Worm (Caenorhabditis elegans) whole organism, young adult: ENCODE measurements around the gene F11A5.9.

ENCODE experiments used
- B0035.1 ChIP-seq: sonication (generic microtip); optimal IDR thresholded peaks from 2 replicates; lab custom pipeline; 2016; ENCODE audit warnings: missing genetic modification characterization, mild to moderate bottlenecking, missing compliant biosample characterization, missing genotype, missing genetic modification reagents
- C06A6.2 ChIP-seq: fragments of 200-800 bp; sonication (Bioruptor generic); conservative IDR thresholded peaks from 2 replicates; pipeline ENCODE4 v1.3.6; 2022; ENCODE audit warnings: missing genetic modification characterization, missing compliant biosample characterization
- F10E7.11 ChIP-seq: sonication (generic microtip); optimal IDR thresholded peaks from 2 replicates; lab custom pipeline; 2017; ENCODE audit warnings: mild to moderate bottlenecking, missing genetic modification characterization, moderate library complexity, missing compliant biosample characterization
- F22D6.2 ChIP-seq: sonication (generic microtip); optimal IDR thresholded peaks from 2 replicates; lab custom pipeline; 2016; ENCODE audit warnings: mild to moderate bottlenecking, missing genetic modification characterization, missing compliant biosample characterization
- F33H1.4 ChIP-seq: fragments of 200-800 bp; sonication (Bioruptor generic); IDR thresholded peaks from 2 replicates; pipeline ENCODE4 v1.3.6; 2022; ENCODE audit warnings: missing genetic modification reagents, missing genetic modification characterization, missing compliant biosample characterization
- F52B5.7 ChIP-seq: sonication (generic microtip); optimal IDR thresholded peaks from 2 replicates; lab custom pipeline; 2016; ENCODE audit warnings: mild to moderate bottlenecking, missing genetic modification characterization, missing compliant biosample characterization
- F55B11.4 ChIP-seq: sonication (generic microtip); optimal IDR thresholded peaks from 2 replicates; lab custom pipeline; 2016; ENCODE audit warnings: missing compliant biosample characterization, missing genetic modification characterization, borderline replicate concordance; ENCODE audit not compliant: insufficient read depth
- T26A5.8 ChIP-seq: sonication (generic microtip); optimal IDR thresholded peaks from 2 replicates; lab custom pipeline; 2016; ENCODE audit warnings: missing genetic modification characterization, missing compliant biosample characterization
- ZK185.1 ChIP-seq: sonication (generic microtip); optimal IDR thresholded peaks from 2 replicates; lab custom pipeline; 2016; ENCODE audit warnings: mild to moderate bottlenecking, missing genetic modification characterization, missing compliant biosample characterization; ENCODE audit not compliant: poor library complexity, severe bottlenecking
- akir-1 ChIP-seq: fragments of 200-800 bp; sonication (Bioruptor generic); optimal IDR thresholded peaks from 2 replicates; lab custom pipeline; 2018; ENCODE audit warnings: mild to moderate bottlenecking, missing genetic modification characterization, moderate library complexity, missing compliant biosample characterization
- athp-1 ChIP-seq: sonication (generic microtip); optimal IDR thresholded peaks from 2 replicates; lab custom pipeline; 2017; ENCODE audit warnings: mild to moderate bottlenecking, missing genetic modification characterization, missing compliant biosample characterization
- bed-2 ChIP-seq: fragments of 200-800 bp; sonication (Bioruptor generic); IDR thresholded peaks from 2 replicates; pipeline ENCODE4 v1.3.6; 2022; ENCODE audit warnings: missing genetic modification reagents, missing genetic modification characterization, missing compliant biosample characterization
- ccch-3 ChIP-seq: fragments of 200-800 bp; sonication (Bioruptor generic); optimal IDR thresholded peaks from 2 replicates; lab custom pipeline; 2018; ENCODE audit warnings: mild to moderate bottlenecking, missing genetic modification characterization, missing compliant biosample characterization
- ceh-79 ChIP-seq: sonication (generic microtip); optimal IDR thresholded peaks from 2 replicates; lab custom pipeline; 2017; ENCODE audit warnings: mild to moderate bottlenecking, missing genetic modification characterization, missing compliant biosample characterization
- him-1 ChIP-seq: sonication (generic microtip); optimal IDR thresholded peaks from 2 replicates; lab custom pipeline; 2016; ENCODE audit warnings: missing genotype, missing genetic modification reagents, missing genetic modification characterization, missing compliant biosample characterization
- hlh-12 ChIP-seq: sonication (generic microtip); optimal IDR thresholded peaks from 2 replicates; lab custom pipeline; 2016; ENCODE audit warnings: missing genetic modification characterization, missing compliant biosample characterization
- hsf-1 ChIP-seq: fragments of 200-800 bp; sonication (Bioruptor generic); IDR thresholded peaks from 2 replicates; pipeline ENCODE4 v1.3.6; 2022; ENCODE audit warnings: missing genetic modification reagents, missing genetic modification characterization, missing compliant biosample characterization
- lag-1 ChIP-seq: fragments of 200-800 bp; sonication (Bioruptor generic); IDR thresholded peaks from 2 replicates; pipeline ENCODE4 v1.3.6; 2022; ENCODE audit warnings: missing genetic modification reagents, missing genetic modification characterization, missing compliant biosample characterization
- let-526 ChIP-seq: fragments of 200-800 bp; sonication (Bioruptor generic); IDR thresholded peaks from 2 replicates; pipeline ENCODE4 v1.3.6; 2022; ENCODE audit warnings: missing genetic modification reagents, missing genetic modification characterization, missing compliant biosample characterization
- lir-1 ChIP-seq: fragments of 200-800 bp; sonication (Bioruptor generic); conservative IDR thresholded peaks from 2 replicates; pipeline ENCODE4 v1.3.6; 2022; ENCODE audit warnings: missing genetic modification reagents, missing genetic modification characterization, missing compliant biosample characterization
- madf-10 ChIP-seq: sonication (generic microtip); optimal IDR thresholded peaks from 2 replicates; lab custom pipeline; 2016; ENCODE audit warnings: mild to moderate bottlenecking, missing genetic modification characterization, missing compliant biosample characterization
- mcd-1 ChIP-seq: fragments of 200-800 bp; sonication (Bioruptor generic); IDR thresholded peaks from 2 replicates; pipeline ENCODE4 v1.3.6; 2022; ENCODE audit warnings: missing genetic modification reagents, missing genetic modification characterization, missing compliant biosample characterization
- nfya-1 ChIP-seq: sonication (generic microtip); optimal IDR thresholded peaks from 2 replicates; lab custom pipeline; 2017; ENCODE audit warnings: antibody characterized with exemption, missing compliant biosample characterization, missing genetic modification characterization, borderline replicate concordance; ENCODE audit not compliant: insufficient read depth
- nhr-90 ChIP-seq: sonication (generic microtip); optimal IDR thresholded peaks from 2 replicates; lab custom pipeline; 2016; ENCODE audit warnings: missing genotype, mild to moderate bottlenecking, missing genetic modification characterization, missing compliant biosample characterization
- pbrm-1 ChIP-seq: fragments of 200-800 bp; sonication (Bioruptor generic); IDR thresholded peaks from 2 replicates; pipeline ENCODE4 v1.3.6; 2022; ENCODE audit warnings: missing genetic modification reagents, missing genetic modification characterization, missing compliant biosample characterization
- pha-4 ChIP-seq: fragments of 150-350 bp; sonication (generic microtip); optimal IDR thresholded peaks from 2 replicates; lab custom pipeline; 2014; ENCODE audit warnings: missing biosample characterization, missing genetic modification reagents, missing genetic modification characterization
- rec-8 ChIP-seq, 2 experiments: sonication (generic microtip); optimal IDR thresholded peaks; 2 replicates each; lab custom pipeline; 2016; ENCODE audit warnings: mild to moderate bottlenecking in 2 of 2, missing genetic modification characterization in 2 of 2, missing genetic modification reagents in 2 of 2, missing genotype in 2 of 2, missing biosample characterization in 1 of 2, missing compliant biosample characterization in 1 of 2, moderate library complexity in 1 of 2
- sdz-38 ChIP-seq: sonication (generic microtip); optimal IDR thresholded peaks from 2 replicates; lab custom pipeline; 2016; ENCODE audit warnings: missing genotype, missing genetic modification characterization, missing compliant biosample characterization
- sea-2 ChIP-seq: fragments of 200-800 bp; sonication (Bioruptor generic); IDR thresholded peaks from 2 replicates; pipeline ENCODE4 v1.3.6; 2022; ENCODE audit warnings: missing genetic modification characterization, missing compliant biosample characterization
- snpc-1.3 ChIP-seq: sonication (generic microtip); optimal IDR thresholded peaks from 2 replicates; lab custom pipeline; 2017; ENCODE audit warnings: missing genetic modification characterization, mild to moderate bottlenecking, missing compliant biosample characterization, antibody characterized with exemption, moderate library complexity, missing genotype, missing genetic modification reagents; ENCODE audit not compliant: insufficient read depth
- unc-130 ChIP-seq: sonication (generic microtip); optimal IDR thresholded peaks from 2 replicates; lab custom pipeline; 2016; ENCODE audit warnings: missing genetic modification reagents, missing genetic modification characterization, missing compliant biosample characterization
- zfh-2 ChIP-seq: fragments of 200-800 bp; sonication (Bioruptor generic); conservative IDR thresholded peaks from 2 replicates; pipeline ENCODE4 v1.3.6; 2022; ENCODE audit warnings: missing genetic modification reagents, missing genetic modification characterization, missing compliant biosample characterization
- zim-3 ChIP-seq: sonication (generic microtip); optimal IDR thresholded peaks from 2 replicates; lab custom pipeline; 2017; ENCODE audit warnings: mild to moderate bottlenecking, missing genetic modification characterization, moderate library complexity, missing compliant biosample characterization
- ztf-25 ChIP-seq: fragments of 200-800 bp; sonication (Bioruptor generic); IDR thresholded peaks from 2 replicates; pipeline ENCODE4 v1.3.6; 2022; ENCODE audit warnings: missing genetic modification reagents, missing genetic modification characterization, missing compliant biosample characterization
- ztf-28 ChIP-seq: fragments of 200-800 bp; sonication (Bioruptor generic); IDR thresholded peaks from 2 replicates; pipeline ENCODE4 v1.3.6; 2022; ENCODE audit warnings: missing genetic modification reagents, missing genetic modification characterization, missing compliant biosample characterization

Gene F11A5.9

ce11 chrV:16175757-16176156 is 38.9 kb upstream of the F11A5.9 start, which contains the start of gene cyp-33D1:
Gene cyp-33D1, minus strand, starts transcription at chrV:16175857.
- TF ChIP-seq ztf-25 (GFP tag; lab: Robert Waterston, UW): no peak
- TF ChIP-seq, all 124 proteins: peak for 0

DNA sequence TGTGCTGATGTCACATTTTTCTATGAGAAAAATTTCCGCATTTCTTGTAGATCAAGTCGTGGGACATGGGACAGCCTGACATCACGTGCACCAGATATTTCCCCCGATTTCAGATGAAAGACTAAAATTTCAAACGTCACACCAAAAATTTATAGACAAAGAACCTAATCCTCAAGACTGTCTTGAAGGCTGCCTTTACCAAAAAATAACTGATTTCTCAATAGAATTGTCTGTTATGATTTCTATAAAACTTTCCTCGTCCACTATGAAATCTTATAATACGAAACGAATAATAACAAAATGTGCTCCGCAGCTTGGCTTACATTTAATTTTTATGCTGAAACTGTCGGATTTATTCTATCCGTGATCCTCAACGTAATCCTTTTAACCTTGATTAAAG is 34.3 kb upstream of the F11A5.9 start, which contains the start of gene str-106:
Gene str-106, plus strand, starts transcription at position 301 of the 400 bp plus-strand sequence.
- TF ChIP-seq him-1 (tag; lab: Kevin White, UChicago) (no peak), sdz-38 (tag; lab: Kevin White, UChicago) (no peak), nfya-1 (tag; lab: Kevin White, UChicago) (no peak), F10E7.11 (tag; lab: Kevin White, UChicago) (no peak)

DNA sequence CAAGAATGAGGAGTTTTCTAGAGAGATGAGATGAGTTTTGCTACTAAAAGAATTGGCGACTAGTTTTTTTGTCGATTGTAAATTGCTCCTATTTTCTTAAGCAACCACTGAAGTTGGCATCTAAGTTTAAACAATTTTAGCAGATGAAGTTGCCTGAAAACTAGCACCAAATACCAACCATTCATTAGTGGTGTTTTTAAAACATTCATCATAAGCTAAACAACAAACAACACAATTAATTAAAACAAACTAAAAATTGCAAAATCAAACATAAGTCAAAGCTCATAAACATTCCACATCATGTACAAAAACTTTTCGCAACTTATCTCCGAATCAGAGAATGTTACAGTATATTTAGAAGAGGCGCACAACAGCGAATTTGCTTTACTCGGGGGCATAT is 32.6 kb upstream of the F11A5.9 start, which contains the start of gene srz-13:
Gene srz-13, plus strand, starts transcription at position 301 of the 400 bp plus-strand sequence.
- no peak for TF ChIP-seq ceh-79 (tag; lab: Kevin White, UChicago)
- no peak for TF ChIP-seq ZK185.1 (tag; lab: Kevin White, UChicago)
- TF ChIP-seq ztf-28: no peak
- no peak for TF ChIP-seq T26A5.8 (tag; lab: Kevin White, UChicago)
- TF ChIP-seq lag-1 (GFP tag; lab: Robert Waterston, UW): no peak
- no peak for TF ChIP-seq mcd-1 (GFP tag; lab: Robert Waterston, UW)
- TF ChIP-seq C06A6.2 (GFP tag; lab: Robert Waterston, UW): no peak
- no peak for TF ChIP-seq pbrm-1 (GFP tag; lab: Robert Waterston, UW)
- no peak for TF ChIP-seq F55B11.4
- TF ChIP-seq F22D6.2 (tag; lab: Kevin White, UChicago): no peak
- TF ChIP-seq let-526 (GFP tag; lab: Robert Waterston, UW): no peak
- TF ChIP-seq hlh-12: no peak
- TF ChIP-seq zfh-2: no peak
- no peak for TF ChIP-seq pha-4
- no peak for TF ChIP-seq lir-1
- TF ChIP-seq bed-2 (GFP tag; lab: Robert Waterston, UW): no peak
- TF ChIP-seq rec-8 (tag; optimal IDR thresholded peaks at IDR 0.05; lab: Kevin White, UChicago): no peak
- TF ChIP-seq F33H1.4: no peak
- no peak for TF ChIP-seq ccch-3 (GFP tag; lab: Kevin White, UChicago)

DNA sequence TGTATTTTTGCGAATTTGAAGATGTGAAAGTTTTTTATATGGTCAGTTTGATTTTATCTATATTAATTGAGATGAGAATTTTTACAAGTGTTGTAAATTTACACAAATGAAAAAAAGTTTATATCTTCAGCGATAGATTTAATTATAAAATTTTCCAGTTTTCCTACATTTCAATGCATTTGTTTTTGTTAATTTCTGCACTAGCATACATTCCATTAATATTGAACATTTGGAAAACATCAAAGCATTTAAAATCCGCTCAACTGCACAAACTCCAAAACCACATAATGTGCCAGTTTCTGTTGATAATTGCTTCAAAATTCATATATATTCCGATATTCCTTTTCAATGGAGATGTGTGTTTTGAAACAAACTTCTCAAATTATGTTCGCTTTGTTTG is 31.8 kb upstream of the F11A5.9 start, which contains the start of gene srh-277:
Gene srh-277, plus strand, starts transcription at position 301 of the 400 bp plus-strand sequence.
- TF ChIP-seq ccch-3 (GFP tag; lab: Kevin White, UChicago) (no peak), pbrm-1 (GFP tag; lab: Robert Waterston, UW) (no peak), F52B5.7 (tag; lab: Kevin White, UChicago) (no peak), snpc-1.3 (tag; lab: Kevin White, UChicago) (no peak), madf-10 (no peak), akir-1 (GFP tag; lab: Kevin White, UChicago) (no peak), hsf-1 (GFP tag; lab: Robert Waterston, UW) (no peak), B0035.1 (no peak), athp-1 (tag; lab: Kevin White, UChicago) (no peak), zim-3 (no peak), nhr-90 (tag; lab: Kevin White, UChicago) (no peak), unc-130 (GFP tag; lab: Kevin White, UChicago) (no peak), mcd-1 (GFP tag; lab: Robert Waterston, UW) (no peak), sea-2 (GFP tag; lab: Robert Waterston, UW) (no peak), hlh-12 (no peak)
